Fruit fly (Drosophila melanogaster): ENCODE results near the gene Eig71Ea.

Eig71Ea gene

dm6 chr3L:15641590-15642019 is 7.9 kb downstream of the Eig71Ea start:
- TF ChIP-seq CG7101 (tag; optimal IDR thresholded peaks at IDR 0.05) = no peak
- TF ChIP-seq CG7045 (GFP tag; optimal IDR thresholded peaks at IDR 0.05) = no peak
- no peak for TF ChIP-seq CG11617 (GFP tag; optimal IDR thresholded peaks at IDR 0.05)
- no peak for TF ChIP-seq CG12768 (GFP tag; optimal IDR thresholded peaks at IDR 0.05)
- no peak for TF ChIP-seq cic (GFP tag; optimal IDR thresholded peaks at IDR 0.05)
- no peak for TF ChIP-seq CG33017 (tag; optimal IDR thresholded peaks at IDR 0.05)
- TF ChIP-seq CG1620 (GFP tag; optimal IDR thresholded peaks at IDR 0.05) = no peak

dm6 chr3L:15639978-15640377 is 9.5 kb downstream of the Eig71Ea start:
- no peak for TF ChIP-seq pad (GFP tag; optimal IDR thresholded peaks at IDR 0.05)
- TF ChIP-seq Hr96 (GFP tag; optimal IDR thresholded peaks at IDR 0.05) = no peak
- no peak for TF ChIP-seq bab1 (GFP tag; optimal IDR thresholded peaks at IDR 0.05)
- no peak for TF ChIP-seq Mnt (GFP tag; optimal IDR thresholded peaks at IDR 0.05)
- TF ChIP-seq CG12768 (GFP tag; optimal IDR thresholded peaks at IDR 0.05) = no peak
- no peak for TF ChIP-seq cic (GFP tag; optimal IDR thresholded peaks at IDR 0.05)
- TF ChIP-seq CG7045 (GFP tag; optimal IDR thresholded peaks at IDR 0.05) = no peak
- TF ChIP-seq kay (GFP tag; ENCODE audit: borderline replicate concordance) = no peak
- TF ChIP-seq ovo (GFP tag; optimal IDR thresholded peaks at IDR 0.05) = no peak
- TF ChIP-seq Clk (GFP tag; optimal IDR thresholded peaks at IDR 0.05) = no peak
- no peak for TF ChIP-seq tj (GFP tag; optimal IDR thresholded peaks at IDR 0.05)
- no peak for TF ChIP-seq toe (GFP tag; optimal IDR thresholded peaks at IDR 0.05)
- TF ChIP-seq CG7101 (tag; optimal IDR thresholded peaks at IDR 0.05) = no peak
- no peak for TF ChIP-seq CG11617 (GFP tag; optimal IDR thresholded peaks at IDR 0.05)

dm6 chr3L:15638524-15638923 is 10.9 kb downstream of the Eig71Ea start:
- TF ChIP-seq pad (GFP tag; optimal IDR thresholded peaks at IDR 0.05) (no peak), kay (GFP tag; ENCODE audit: borderline replicate concordance) (no peak), CG12768 (GFP tag; optimal IDR thresholded peaks at IDR 0.05) (no peak), cnc (optimal IDR thresholded peaks at IDR 0.05) (no peak), Crg-1 (GFP tag; optimal IDR thresholded peaks at IDR 0.05) (no peak), CG7101 (tag; optimal IDR thresholded peaks at IDR 0.05) (no peak), CG11617 (GFP tag; optimal IDR thresholded peaks at IDR 0.05) (no peak), CG1620 (GFP tag; optimal IDR thresholded peaks at IDR 0.05) (no peak), CG14711 (tag; optimal IDR thresholded peaks at IDR 0.05) (no peak), CG33017 (tag; optimal IDR thresholded peaks at IDR 0.05) (no peak), CG7045 (GFP tag; optimal IDR thresholded peaks at IDR 0.05) (no peak), ovo (GFP tag; optimal IDR thresholded peaks at IDR 0.05) (no peak), cic (GFP tag; optimal IDR thresholded peaks at IDR 0.05) (no peak), toe (GFP tag; optimal IDR thresholded peaks at IDR 0.05) (no peak), bab1 (GFP tag; optimal IDR thresholded peaks at IDR 0.05) (no peak), tj (GFP tag; optimal IDR thresholded peaks at IDR 0.05) (no peak)

dm6 chr3L:15637618-15638017 is 11.8 kb downstream of the Eig71Ea start:
- no peak for TF ChIP-seq CG7045 (GFP tag; optimal IDR thresholded peaks at IDR 0.05)
- TF ChIP-seq kay (GFP tag; ENCODE audit: borderline replicate concordance) = peak; percentile 49

dm6 chr3L:15636978-15637377 is 12.5 kb downstream of the Eig71Ea start:
- TF ChIP-seq bab1 (GFP tag; optimal IDR thresholded peaks at IDR 0.05) = no peak
- no peak for TF ChIP-seq CG14711 (tag; optimal IDR thresholded peaks at IDR 0.05)
- no peak for TF ChIP-seq CG7101 (tag; optimal IDR thresholded peaks at IDR 0.05)
- TF ChIP-seq tj (GFP tag; optimal IDR thresholded peaks at IDR 0.05) = no peak
- TF ChIP-seq pad (GFP tag; optimal IDR thresholded peaks at IDR 0.05) = no peak
- TF ChIP-seq ovo (GFP tag; optimal IDR thresholded peaks at IDR 0.05) = no peak
- no peak for TF ChIP-seq CG5204 (GFP tag; optimal IDR thresholded peaks at IDR 0.05)
- no peak for TF ChIP-seq cnc (optimal IDR thresholded peaks at IDR 0.05)
- no peak for TF ChIP-seq CG11617 (GFP tag; optimal IDR thresholded peaks at IDR 0.05)
- TF ChIP-seq Hr96 (GFP tag; optimal IDR thresholded peaks at IDR 0.05) = no peak
- no peak for TF ChIP-seq CG33017 (tag; optimal IDR thresholded peaks at IDR 0.05)

dm6 chr3L:15636359-15636758 is 13.1 kb downstream of the Eig71Ea start:
- no peak for TF ChIP-seq Crg-1 (GFP tag; optimal IDR thresholded peaks at IDR 0.05)
- peak; percentile 69 for TF ChIP-seq cic (GFP tag; optimal IDR thresholded peaks at IDR 0.05)
- peak; percentile 12 for TF ChIP-seq CG33017 (tag; optimal IDR thresholded peaks at IDR 0.05)

- TF ChIP-seq CG33017 (tag; optimal IDR thresholded peaks at IDR 0.05) (peak; percentile 78), pad (GFP tag; optimal IDR thresholded peaks at IDR 0.05) (no peak), Crg-1 (GFP tag; optimal IDR thresholded peaks at IDR 0.05) (no peak), CG7101 (tag; optimal IDR thresholded peaks at IDR 0.05) (peak; percentile 72), ovo (GFP tag; optimal IDR thresholded peaks at IDR 0.05) (no peak), kay (GFP tag; ENCODE audit: borderline replicate concordance) (no peak), cnc (optimal IDR thresholded peaks at IDR 0.05) (no peak), CG1620 (GFP tag; optimal IDR thresholded peaks at IDR 0.05) (no peak), CG5204 (GFP tag; optimal IDR thresholded peaks at IDR 0.05) (peak; percentile 1), toe (GFP tag; optimal IDR thresholded peaks at IDR 0.05) (no peak), CG11617 (GFP tag; optimal IDR thresholded peaks at IDR 0.05) (peak; percentile 25), tj (GFP tag; optimal IDR thresholded peaks at IDR 0.05) (no peak), CG7045 (GFP tag; optimal IDR thresholded peaks at IDR 0.05) (peak; percentile 13), CG14711 (tag; optimal IDR thresholded peaks at IDR 0.05) (peak; percentile 62), CG12768 (GFP tag; optimal IDR thresholded peaks at IDR 0.05) (peak; percentile 10), cic (GFP tag; optimal IDR thresholded peaks at IDR 0.05) (peak; percentile 28), bab1 (GFP tag; optimal IDR thresholded peaks at IDR 0.05) (no peak), Mnt (GFP tag; optimal IDR thresholded peaks at IDR 0.05) (no peak), Hr96 (GFP tag; optimal IDR thresholded peaks at IDR 0.05) (no peak), Clk (GFP tag; optimal IDR thresholded peaks at IDR 0.05) (no peak)
Measured at dm6 chr3L:15634368-15635075, 14.9 kb downstream of the Eig71Ea start.

Measured in whole organism, adult.